Fruit fly (Drosophila melanogaster): ENCODE measurements around the gene mud.

The mud gene

DNA sequence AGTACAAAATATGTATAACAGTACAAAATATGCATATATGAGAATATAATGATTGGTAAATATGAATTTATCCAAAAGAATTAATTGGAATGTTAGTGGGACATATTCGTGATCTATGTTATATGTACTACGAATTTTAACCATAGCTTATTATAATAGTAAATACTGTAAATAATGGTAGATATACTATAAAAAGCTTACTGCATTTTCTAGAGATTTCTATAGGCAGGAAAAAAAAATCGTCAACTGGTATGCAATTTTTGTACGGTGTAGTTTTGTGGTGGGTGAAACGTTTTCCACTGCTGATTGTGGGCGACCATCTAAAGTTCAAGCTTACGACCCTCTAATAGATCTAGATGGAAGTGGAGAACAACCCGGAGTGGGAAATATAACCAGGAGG lies 30.7 kb upstream of the mud start:
- no peak for TF ChIP-seq psq (optimal IDR thresholded peaks at IDR 0.05)

DNA sequence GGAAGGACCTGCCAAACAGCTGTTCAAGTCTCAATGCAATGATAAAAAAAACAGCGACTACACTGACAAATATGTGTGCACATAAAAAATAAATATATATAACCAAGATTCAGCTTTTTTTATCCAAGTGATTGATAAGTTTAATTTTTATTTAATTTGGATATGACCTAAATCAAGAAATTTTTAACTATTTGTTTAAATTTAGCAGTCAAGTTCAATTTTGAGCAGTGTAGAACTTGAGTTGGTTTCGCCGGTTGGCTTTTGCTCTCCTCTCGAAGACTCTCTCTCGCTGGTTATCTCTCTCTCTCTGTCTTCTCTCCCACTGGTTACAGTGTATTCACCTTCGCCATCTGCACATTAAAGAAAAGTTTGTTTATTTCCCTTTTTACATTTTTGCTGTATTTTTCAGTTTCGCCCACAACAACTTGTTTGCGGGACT lies 29.5 kb upstream of the mud start:
- TF ChIP-seq h (optimal IDR thresholded peaks at IDR 0.05), result no peak
- no peak for TF ChIP-seq ttk (optimal IDR thresholded peaks at IDR 0.05)
- TF ChIP-seq psq (optimal IDR thresholded peaks at IDR 0.05), result no peak
- TF ChIP-seq insv (optimal IDR thresholded peaks at IDR 0.05), result no peak
- no peak for TF ChIP-seq Sin3A (optimal IDR thresholded peaks at IDR 0.05)
- TF ChIP-seq Myc (optimal IDR thresholded peaks at IDR 0.05), result no peak

- TF ChIP-seq insv (optimal IDR thresholded peaks at IDR 0.05) (no peak), Myc (optimal IDR thresholded peaks at IDR 0.05) (no peak), psq (optimal IDR thresholded peaks at IDR 0.05) (no peak), Sin3A (optimal IDR thresholded peaks at IDR 0.05) (no peak), h (optimal IDR thresholded peaks at IDR 0.05) (no peak), ttk (optimal IDR thresholded peaks at IDR 0.05) (no peak)
These were observed 26.4 kb upstream of the mud start for dm6 chrX:14221182-14221581.

DNA sequence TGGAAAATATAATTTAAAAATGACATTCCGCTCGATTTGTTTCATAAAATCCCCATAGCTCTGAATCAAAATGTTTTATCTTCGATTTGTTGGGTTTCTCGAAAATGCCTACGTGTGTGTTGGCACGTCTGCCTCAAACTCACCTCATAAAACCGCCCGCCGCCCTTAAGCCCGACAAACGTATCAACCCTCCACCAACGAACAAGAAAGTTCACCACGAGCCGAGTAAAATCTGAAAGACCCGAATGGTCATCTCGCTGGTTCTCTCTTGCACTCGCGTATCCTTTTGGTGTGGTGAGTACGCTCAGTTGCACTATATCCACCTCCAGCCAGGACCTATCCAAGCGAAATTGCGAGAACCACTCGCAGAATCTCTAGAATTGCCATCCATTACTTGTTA lies 25.5 kb upstream of the mud start:
- TF ChIP-seq Myc (optimal IDR thresholded peaks at IDR 0.05) (no peak), h (optimal IDR thresholded peaks at IDR 0.05) (no peak), insv (optimal IDR thresholded peaks at IDR 0.05) (no peak), Sin3A (optimal IDR thresholded peaks at IDR 0.05) (no peak), ttk (optimal IDR thresholded peaks at IDR 0.05) (no peak), psq (optimal IDR thresholded peaks at IDR 0.05) (no peak)

DNA sequence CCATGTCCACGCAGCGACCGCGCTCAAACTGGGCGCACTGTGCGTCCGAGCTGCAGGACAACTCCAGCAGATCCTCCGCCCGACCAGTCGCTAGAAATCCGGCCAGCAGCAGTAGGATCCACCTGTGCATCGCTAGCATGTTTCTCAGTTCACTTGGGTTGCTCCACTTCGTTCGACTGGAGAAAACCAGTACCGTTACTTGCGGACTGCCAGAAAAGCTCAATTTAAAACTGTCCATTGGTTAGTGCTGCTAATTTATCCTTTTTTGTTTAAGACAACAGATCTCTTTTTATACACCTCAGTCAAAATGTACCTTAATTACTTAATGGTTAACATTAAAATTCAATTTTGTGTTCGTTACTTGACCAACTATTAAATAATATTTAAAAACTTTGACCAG lies 21.9 kb upstream of the mud start, which contains the start of gene CG11674:
CG11674 (minus strand) TSS at position 215 of the 400 bp plus-strand sequence.
- TF ChIP-seq insv (optimal IDR thresholded peaks at IDR 0.05) (no peak), ttk (optimal IDR thresholded peaks at IDR 0.05) (no peak), Sin3A (optimal IDR thresholded peaks at IDR 0.05) (no peak)

DNA sequence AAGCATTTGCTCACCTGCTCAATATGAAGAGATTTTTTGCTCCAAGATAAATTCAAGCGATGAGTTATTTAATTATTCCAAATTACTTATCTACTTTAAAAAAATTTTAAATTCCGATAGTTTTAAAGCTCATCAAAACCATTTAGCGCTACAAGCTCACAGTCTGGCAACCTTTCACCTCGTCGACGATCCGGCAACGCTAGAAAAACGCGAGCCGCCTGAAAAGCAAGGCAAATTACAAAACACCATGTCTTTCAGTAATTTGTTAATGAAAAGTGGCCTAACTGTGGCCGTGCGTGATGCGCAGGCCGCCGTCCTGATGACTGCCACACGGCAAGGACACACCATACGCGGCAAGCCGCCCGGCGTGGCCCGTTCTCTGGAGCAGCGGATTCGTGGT lies 21.4 kb upstream of the mud start, which contains the start of gene mRpL38:
mRpL38 (plus strand) TSS at position 197 of the 400 bp plus-strand sequence.
- no peak for TF ChIP-seq Myc (optimal IDR thresholded peaks at IDR 0.05)
- TF ChIP-seq h (optimal IDR thresholded peaks at IDR 0.05), result no peak
- no peak for TF ChIP-seq Sin3A (optimal IDR thresholded peaks at IDR 0.05)
- no peak for TF ChIP-seq insv (optimal IDR thresholded peaks at IDR 0.05)
- no peak for TF ChIP-seq psq (optimal IDR thresholded peaks at IDR 0.05)
- TF ChIP-seq ttk (optimal IDR thresholded peaks at IDR 0.05), result no peak

DNA sequence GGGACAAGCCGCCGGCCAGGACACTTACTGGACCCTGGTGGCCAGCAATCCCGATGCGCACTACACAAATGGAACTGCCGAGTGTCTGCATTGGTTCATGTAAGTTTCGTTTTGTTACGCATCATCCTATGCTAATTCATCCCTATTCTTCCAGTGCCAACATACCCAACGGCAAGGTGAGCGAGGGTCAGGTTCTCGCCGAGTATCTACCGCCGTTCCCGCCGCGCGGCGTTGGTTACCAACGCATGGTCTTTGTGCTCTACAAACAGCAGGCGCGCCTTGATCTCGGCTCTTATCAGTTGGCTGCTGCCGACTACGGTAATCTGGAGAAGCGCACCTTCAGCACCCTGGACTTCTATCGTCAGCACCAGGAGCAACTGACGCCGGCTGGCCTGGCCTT lies 20.5 kb upstream of the mud start:
- TF ChIP-seq ttk (optimal IDR thresholded peaks at IDR 0.05), result no peak
- no peak for TF ChIP-seq insv (optimal IDR thresholded peaks at IDR 0.05)
- TF ChIP-seq h (optimal IDR thresholded peaks at IDR 0.05), result no peak
- no peak for TF ChIP-seq psq (optimal IDR thresholded peaks at IDR 0.05)

DNA sequence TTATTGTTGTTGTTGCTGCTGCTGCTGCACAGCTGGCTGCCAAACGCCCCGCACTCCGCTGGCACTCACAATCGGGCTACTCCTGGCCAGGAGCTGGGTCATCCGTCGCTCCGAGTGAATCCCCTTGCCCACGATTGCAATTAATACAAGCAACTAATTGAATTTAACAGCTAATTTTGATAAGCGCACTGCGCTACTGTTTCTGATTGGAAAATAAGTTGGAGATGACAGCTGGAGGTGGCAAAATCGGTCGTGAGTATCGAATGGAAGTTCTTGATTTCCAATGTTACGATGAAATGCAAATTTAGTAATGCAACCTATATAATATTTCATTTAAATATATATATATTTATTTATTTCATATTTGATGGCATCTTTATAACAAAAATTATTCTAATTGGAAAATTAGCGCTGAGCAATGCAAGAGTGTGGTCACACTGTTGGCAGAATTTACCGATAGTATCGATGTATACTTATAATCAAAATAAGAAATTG lies 13.6 kb upstream of the mud start, which contains the start of gene CG42271:
CG42271 (minus strand) TSS at position 224 of the 495 bp plus-strand sequence.
- no peak for TF ChIP-seq ttk (optimal IDR thresholded peaks at IDR 0.05)

DNA sequence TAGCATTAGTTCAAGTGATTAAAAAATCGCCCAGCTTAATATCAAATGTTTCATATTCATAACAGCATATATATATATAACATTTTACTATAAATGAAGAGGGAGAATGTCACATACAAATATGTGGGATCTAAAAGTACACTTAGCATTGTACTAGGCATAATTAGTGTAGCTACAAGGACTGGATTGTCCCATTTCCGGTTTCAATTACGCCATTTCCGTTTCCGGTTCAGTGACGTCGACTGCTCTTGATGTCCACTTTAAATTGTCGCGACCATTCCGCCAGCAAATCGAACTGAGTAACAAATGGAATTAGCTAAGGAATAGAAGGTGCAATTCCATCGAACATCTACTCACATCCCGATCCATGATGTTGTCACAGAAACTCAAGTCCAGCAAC lies 13.1 kb upstream of the mud start:
- no peak for TF ChIP-seq Sin3A (optimal IDR thresholded peaks at IDR 0.05)
- no peak for TF ChIP-seq ttk (optimal IDR thresholded peaks at IDR 0.05)
- TF ChIP-seq insv (optimal IDR thresholded peaks at IDR 0.05), result no peak
- no peak for TF ChIP-seq Myc (optimal IDR thresholded peaks at IDR 0.05)
- no peak for TF ChIP-seq psq (optimal IDR thresholded peaks at IDR 0.05)
- TF ChIP-seq h (optimal IDR thresholded peaks at IDR 0.05), result no peak

DNA sequence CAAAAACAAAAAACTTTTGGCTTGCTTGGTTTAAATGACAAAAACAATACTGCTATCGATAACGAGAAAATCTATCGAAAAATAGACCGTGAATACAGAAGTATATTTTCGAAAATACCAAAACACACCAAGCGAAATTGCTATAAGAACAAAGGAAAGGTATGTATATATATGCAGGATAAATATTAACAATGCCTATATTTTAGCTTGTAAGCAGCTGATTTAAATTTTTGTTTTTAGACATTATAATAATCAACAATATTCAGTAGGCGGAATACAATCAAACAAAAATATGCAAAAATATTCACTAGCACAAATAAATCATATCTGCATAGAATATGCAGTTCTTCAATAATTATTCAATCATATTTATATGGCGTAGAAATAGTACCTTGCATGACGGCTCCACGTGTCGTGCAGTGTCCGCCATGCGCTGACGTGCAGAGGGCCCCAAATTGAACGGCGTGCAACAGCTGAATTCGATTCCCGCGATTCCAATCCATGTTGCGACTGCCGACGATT lies 9.6 kb upstream of the mud start, which contains the start of the genes Fbxl4 and Dus2:
Fbxl4 (minus strand) TSS at position 51 of the 522 bp plus-strand sequence.
Dus2 (plus strand) TSS at position 116 of the 522 bp plus-strand sequence.
- TF ChIP-seq ttk (optimal IDR thresholded peaks at IDR 0.05), result no peak
- TF ChIP-seq psq (optimal IDR thresholded peaks at IDR 0.05), result no peak
- TF ChIP-seq Myc (optimal IDR thresholded peaks at IDR 0.05), result no peak
- no peak for TF ChIP-seq insv (optimal IDR thresholded peaks at IDR 0.05)
- TF ChIP-seq h (optimal IDR thresholded peaks at IDR 0.05), result no peak

dm6 chrX:14242479-14242878 lies 5.1 kb upstream of the mud start, which contains the start of gene mRNA-cap:
Gene mRNA-cap, minus strand, starts transcription at chrX:14242822.
- TF ChIP-seq insv (optimal IDR thresholded peaks at IDR 0.05), result no peak
- TF ChIP-seq Myc (optimal IDR thresholded peaks at IDR 0.05), result no peak
- TF ChIP-seq psq (optimal IDR thresholded peaks at IDR 0.05), result no peak

DNA sequence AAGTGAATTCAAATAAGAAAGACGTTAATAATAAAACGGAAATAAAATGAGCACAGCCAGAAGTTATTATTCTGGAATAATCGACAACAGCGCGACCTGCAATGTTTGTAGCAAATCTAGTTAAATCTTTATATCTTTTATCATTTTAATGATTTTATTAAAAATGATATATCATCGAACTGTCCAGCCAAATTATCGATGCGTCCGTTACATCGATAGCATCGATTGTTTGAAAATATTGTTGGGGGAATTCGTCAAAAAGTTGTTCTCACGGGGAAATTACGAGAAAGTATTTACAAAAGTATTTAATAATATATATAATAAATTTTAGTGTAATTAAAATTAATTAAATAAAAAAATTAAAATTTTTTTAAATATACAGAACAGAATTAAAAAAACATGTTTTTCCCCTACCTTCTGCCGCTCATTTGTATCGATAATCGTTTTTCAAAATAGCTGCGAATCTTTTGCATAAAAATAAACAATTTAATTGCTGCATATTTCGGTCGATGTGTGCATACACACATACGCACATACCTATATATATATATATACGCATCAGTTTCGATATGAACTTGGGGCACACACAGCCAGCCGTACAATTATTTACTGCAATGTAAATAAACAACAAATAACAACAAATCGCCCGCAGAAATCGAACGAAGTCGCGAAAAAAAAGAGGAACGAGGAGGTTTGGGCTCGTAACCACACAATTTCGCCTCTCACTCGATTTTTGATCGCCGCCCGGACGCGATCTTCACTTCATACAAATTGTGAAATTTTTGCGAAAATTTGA lies 4.4 kb upstream of the mud start, which contains the start of gene CG32599:
CG32599 (plus strand) TSS at position 746 of the 796 bp plus-strand sequence.
- no peak for TF ChIP-seq psq (optimal IDR thresholded peaks at IDR 0.05)
- no peak for TF ChIP-seq Myc (optimal IDR thresholded peaks at IDR 0.05)
- TF ChIP-seq ttk (optimal IDR thresholded peaks at IDR 0.05), result no peak
- TF ChIP-seq h (optimal IDR thresholded peaks at IDR 0.05), result no peak
- TF ChIP-seq Sin3A (optimal IDR thresholded peaks at IDR 0.05), result no peak
- no peak for TF ChIP-seq insv (optimal IDR thresholded peaks at IDR 0.05)

- no peak for TF ChIP-seq insv (optimal IDR thresholded peaks at IDR 0.05)
- TF ChIP-seq ttk (optimal IDR thresholded peaks at IDR 0.05), result no peak
- TF ChIP-seq Myc (optimal IDR thresholded peaks at IDR 0.05), result no peak
- no peak for TF ChIP-seq Sin3A (optimal IDR thresholded peaks at IDR 0.05)
- no peak for TF ChIP-seq psq (optimal IDR thresholded peaks at IDR 0.05)
- TF ChIP-seq h (optimal IDR thresholded peaks at IDR 0.05), result no peak
These were observed 13.3 kb downstream of the mud start, which contains the start of the genes CG46317 and Tat for dm6 chrX:14260863-14261262. Gene CG46317, plus strand, starts transcription at chrX:14261223. Gene Tat, plus strand, starts transcription at chrX:14261223.
